Worm (Caenorhabditis elegans): ENCODE results near the gene aqp-2.

aqp-2 gene

ce11 chrII:9275173-9275572, 13.4 kb upstream of the aqp-2 start:
- TF ChIP-seq sea-1 (GFP tag; conservative IDR thresholded peaks at IDR 0.05) (no peak), hmbx-1 (tag; optimal IDR thresholded peaks at IDR 0.05) (no peak), ama-1 (optimal IDR thresholded peaks at IDR 0.05) (no peak), pes-1 (GFP tag; IDR thresholded peaks at IDR 0.05) (no peak), F13C5.2 (tag; optimal IDR thresholded peaks at IDR 0.05) (no peak), ceh-13 (GFP tag; optimal IDR thresholded peaks at IDR 0.05) (no peak), tbx-37 (GFP tag; conservative IDR thresholded peaks at IDR 0.05) (no peak), ceh-36 (tag; optimal IDR thresholded peaks at IDR 0.05) (no peak), tbx-11 (GFP tag; IDR thresholded peaks at IDR 0.05) (no peak), scrt-1 (GFP tag; IDR thresholded peaks at IDR 0.05) (no peak), hmg-4 (GFP tag; optimal IDR thresholded peaks at IDR 0.05) (no peak)

- no peak for TF ChIP-seq aly-1 (tag; optimal IDR thresholded peaks at IDR 0.05)
- TF ChIP-seq ceh-36 (tag; optimal IDR thresholded peaks at IDR 0.05): no peak
- TF ChIP-seq tbx-11 (GFP tag; IDR thresholded peaks at IDR 0.05): no peak
- TF ChIP-seq hmg-4 (GFP tag; optimal IDR thresholded peaks at IDR 0.05): no peak
- TF ChIP-seq F13C5.2 (tag; optimal IDR thresholded peaks at IDR 0.05): no peak
- TF ChIP-seq hnd-1 (tag; optimal IDR thresholded peaks at IDR 0.05): no peak
- no peak for TF ChIP-seq ama-1 (optimal IDR thresholded peaks at IDR 0.05)
- no peak for TF ChIP-seq ets-7 (tag; optimal IDR thresholded peaks at IDR 0.05)
- TF ChIP-seq hmbx-1 (tag; optimal IDR thresholded peaks at IDR 0.05): no peak
- no peak for TF ChIP-seq tra-4 (tag; optimal IDR thresholded peaks at IDR 0.05)
- TF ChIP-seq sea-1 (GFP tag; conservative IDR thresholded peaks at IDR 0.05): no peak
- no peak for TF ChIP-seq pes-1 (GFP tag; IDR thresholded peaks at IDR 0.05)
- TF ChIP-seq flt-1 (GFP tag; IDR thresholded peaks at IDR 0.05): no peak
- TF ChIP-seq ceh-13 (GFP tag; optimal IDR thresholded peaks at IDR 0.05): no peak
- no peak for TF ChIP-seq B0310.2 (tag; optimal IDR thresholded peaks at IDR 0.05)
- no peak for TF ChIP-seq scrt-1 (GFP tag; IDR thresholded peaks at IDR 0.05)
- TF ChIP-seq tbx-37 (GFP tag; conservative IDR thresholded peaks at IDR 0.05): no peak
Measured at ce11 chrII:9274734-9275133, 13.0 kb upstream of the aqp-2 start.

- TF ChIP-seq hmg-4 (GFP tag; optimal IDR thresholded peaks at IDR 0.05) (peak; percentile 59), flt-1 (GFP tag; IDR thresholded peaks at IDR 0.05) (peak; percentile 12; the same call in 1 of the 2 replicates), tbx-11 (GFP tag; IDR thresholded peaks at IDR 0.05) (no peak), ceh-36 (tag; optimal IDR thresholded peaks at IDR 0.05) (no peak), F13C5.2 (tag; optimal IDR thresholded peaks at IDR 0.05) (peak; percentile 38)
Measured at ce11 chrII:9273984-9274383, 12.2 kb upstream of the aqp-2 start.

- TF ChIP-seq ets-7 (tag; optimal IDR thresholded peaks at IDR 0.05) (no peak), aly-1 (tag; optimal IDR thresholded peaks at IDR 0.05) (no peak), hnd-1 (tag; optimal IDR thresholded peaks at IDR 0.05) (no peak), ceh-13 (GFP tag; optimal IDR thresholded peaks at IDR 0.05) (no peak), tbx-37 (GFP tag; conservative IDR thresholded peaks at IDR 0.05) (no peak), scrt-1 (GFP tag; IDR thresholded peaks at IDR 0.05) (no peak), ceh-36 (tag; optimal IDR thresholded peaks at IDR 0.05) (no peak), B0310.2 (tag; optimal IDR thresholded peaks at IDR 0.05) (no peak)
Measured at ce11 chrII:9272942-9273341, 11.2 kb upstream of the aqp-2 start, which contains the start of gene C01G6.4. TSS of gene C01G6.4 (minus strand) at chrII:9273042.

- TF ChIP-seq ama-1 (optimal IDR thresholded peaks at IDR 0.05) (peak; percentile 17), scrt-1 (GFP tag; IDR thresholded peaks at IDR 0.05) (no peak)
Measured at ce11 chrII:9271285-9271684, 9.5 kb upstream of the aqp-2 start.

- TF ChIP-seq aly-1 (tag; optimal IDR thresholded peaks at IDR 0.05): no peak
- no peak for TF ChIP-seq sea-1 (GFP tag; conservative IDR thresholded peaks at IDR 0.05)
- TF ChIP-seq pes-1 (GFP tag; IDR thresholded peaks at IDR 0.05): no peak
- TF ChIP-seq ceh-13 (GFP tag; optimal IDR thresholded peaks at IDR 0.05): no peak
- no peak for TF ChIP-seq ets-7 (tag; optimal IDR thresholded peaks at IDR 0.05)
- no peak for TF ChIP-seq scrt-1 (GFP tag; IDR thresholded peaks at IDR 0.05)
- TF ChIP-seq flt-1 (GFP tag; IDR thresholded peaks at IDR 0.05): no peak
- TF ChIP-seq ceh-36 (tag; optimal IDR thresholded peaks at IDR 0.05): no peak
Measured at ce11 chrII:9269588-9269987, 7.8 kb upstream of the aqp-2 start, which contains the start of gene C01G6.3. TSS of gene C01G6.3 (plus strand) at chrII:9269888.

ce11 chrII:9268983-9269382, 7.2 kb upstream of the aqp-2 start:
- TF ChIP-seq F13C5.2 (tag; optimal IDR thresholded peaks at IDR 0.05) (no peak), scrt-1 (GFP tag; IDR thresholded peaks at IDR 0.05) (no peak), pes-1 (GFP tag; IDR thresholded peaks at IDR 0.05) (peak; percentile 56), hmg-4 (GFP tag; optimal IDR thresholded peaks at IDR 0.05) (no peak), sea-1 (GFP tag; conservative IDR thresholded peaks at IDR 0.05) (no peak), flt-1 (GFP tag; IDR thresholded peaks at IDR 0.05) (no peak), ceh-13 (GFP tag; optimal IDR thresholded peaks at IDR 0.05) (no peak), tbx-37 (GFP tag; conservative IDR thresholded peaks at IDR 0.05) (no peak), ceh-36 (tag; optimal IDR thresholded peaks at IDR 0.05) (peak; percentile 59)

- TF ChIP-seq flt-1 (GFP tag; IDR thresholded peaks at IDR 0.05): no peak
- no peak for TF ChIP-seq F13C5.2 (tag; optimal IDR thresholded peaks at IDR 0.05)
- no peak for TF ChIP-seq pes-1 (GFP tag; IDR thresholded peaks at IDR 0.05)
- no peak for TF ChIP-seq scrt-1 (GFP tag; IDR thresholded peaks at IDR 0.05)
- no peak for TF ChIP-seq hmg-4 (GFP tag; optimal IDR thresholded peaks at IDR 0.05)
- TF ChIP-seq ceh-36 (tag; optimal IDR thresholded peaks at IDR 0.05): no peak
- no peak for TF ChIP-seq ceh-13 (GFP tag; optimal IDR thresholded peaks at IDR 0.05)
- TF ChIP-seq hnd-1 (tag; optimal IDR thresholded peaks at IDR 0.05): no peak
- TF ChIP-seq hmbx-1 (tag; optimal IDR thresholded peaks at IDR 0.05): no peak
- TF ChIP-seq tra-4 (tag; optimal IDR thresholded peaks at IDR 0.05): no peak
- no peak for TF ChIP-seq tbx-37 (GFP tag; conservative IDR thresholded peaks at IDR 0.05)
- TF ChIP-seq sea-1 (GFP tag; conservative IDR thresholded peaks at IDR 0.05): no peak
- no peak for TF ChIP-seq B0310.2 (tag; optimal IDR thresholded peaks at IDR 0.05)
- TF ChIP-seq aly-1 (tag; optimal IDR thresholded peaks at IDR 0.05): no peak
- TF ChIP-seq tbx-11 (GFP tag; IDR thresholded peaks at IDR 0.05): no peak
- TF ChIP-seq ets-7 (tag; optimal IDR thresholded peaks at IDR 0.05): no peak
- TF ChIP-seq ama-1 (optimal IDR thresholded peaks at IDR 0.05): no peak
Measured at ce11 chrII:9266755-9267154, 5.0 kb upstream of the aqp-2 start, which contains the start of gene C01G6.2. TSS of gene C01G6.2 (plus strand) at chrII:9267055.

Measured in whole organism, early embryonic.